Fruit fly (Drosophila melanogaster) whole organism, pupa: ENCODE data around the gene geko.

Experiments used
- CG10348 ChIP-seq: fragments of 200-800 bp; sonication (Bioruptor generic); IDR thresholded peaks from 2 replicates; pipeline ENCODE4 v1.3.6; 2022; ENCODE audit warnings: missing biosample characterization, missing genetic modification characterization
- CG12605 ChIP-seq: fragments of 200-800 bp; sonication (Bioruptor generic); IDR thresholded peaks from 2 replicates; pipeline ENCODE4 v1.3.6; 2022; ENCODE audit warnings: missing biosample characterization, missing genetic modification characterization
- CG13204 ChIP-seq: fragments of 200-800 bp; sonication (Bioruptor generic); optimal IDR thresholded peaks from 2 replicates; lab custom pipeline; 2018; ENCODE audit warnings: missing biosample characterization, mild to moderate bottlenecking, missing genetic modification characterization, moderate library complexity
- CG14655 ChIP-seq: fragments of 200-800 bp; sonication (Bioruptor generic); optimal IDR thresholded peaks from 3 replicates; lab custom pipeline; 2017; ENCODE audit warnings: mild to moderate bottlenecking, missing biosample characterization, missing genetic modification reagents, missing genetic modification characterization
- CG15710 ChIP-seq: fragments of 200-800 bp; sonication (Bioruptor generic); optimal IDR thresholded peaks from 2 replicates; lab custom pipeline; 2018; ENCODE audit warnings: missing biosample characterization, mild to moderate bottlenecking, missing genetic modification characterization, moderate library complexity
- CG17806 ChIP-seq: fragments of 200-800 bp; sonication (Bioruptor generic); optimal IDR thresholded peaks from 2 replicates; lab custom pipeline; 2018; ENCODE audit warnings: missing biosample characterization, mild to moderate bottlenecking, missing genetic modification characterization, moderate library complexity
- CG32121 ChIP-seq: fragments of 200-800 bp; sonication (Bioruptor generic); IDR thresholded peaks from 2 replicates; pipeline ENCODE4 v1.3.6; 2022; ENCODE audit warnings: missing biosample characterization, missing genetic modification characterization
- CG34367 ChIP-seq: fragments of 200-800 bp; sonication (Bioruptor generic); optimal IDR thresholded peaks from 2 replicates; lab custom pipeline; 2018; ENCODE audit warnings: missing biosample characterization, mild to moderate bottlenecking, missing genetic modification characterization
- CG4496 ChIP-seq: fragments of 200-800 bp; sonication (Bioruptor generic); IDR thresholded peaks from 3 replicates; pipeline ENCODE4 v1.3.6; 2022; ENCODE audit warnings: missing biosample characterization, missing genetic modification characterization
- CG8159 ChIP-seq: fragments of 200-800 bp; sonication (Bioruptor generic); optimal IDR thresholded peaks from 3 replicates; lab custom pipeline; 2018; ENCODE audit warnings: missing biosample characterization, mild to moderate bottlenecking, missing genetic modification characterization, moderate library complexity
- CG8301 ChIP-seq: fragments of 200-800 bp; sonication (Bioruptor generic); optimal IDR thresholded peaks from 2 replicates; lab custom pipeline; 2018; ENCODE audit warnings: missing biosample characterization, mild to moderate bottlenecking, missing genetic modification characterization
- CG9948 ChIP-seq: fragments of 200-800 bp; sonication (Bioruptor generic); optimal IDR thresholded peaks from 2 replicates; lab custom pipeline; 2018; ENCODE audit warnings: missing biosample characterization, mild to moderate bottlenecking, missing genetic modification characterization, moderate library complexity
- D1 ChIP-seq: fragments of 200-800 bp; sonication (Bioruptor generic); optimal IDR thresholded peaks from 2 replicates; lab custom pipeline; 2018; ENCODE audit warnings: missing biosample characterization, mild to moderate bottlenecking, missing genetic modification characterization, moderate library complexity
- EcR ChIP-seq: fragments of 200-800 bp; sonication (Bioruptor generic); optimal IDR thresholded peaks from 3 replicates; lab custom pipeline; 2019; ENCODE audit warnings: missing biosample characterization, missing genetic modification characterization, mild to moderate bottlenecking, moderate library complexity, missing genetic modification reagents
- Ets98B ChIP-seq: fragments of 200-800 bp; sonication (Bioruptor generic); IDR thresholded peaks from 2 replicates; pipeline ENCODE4 v1.3.6; 2022; ENCODE audit warnings: missing biosample characterization, missing genetic modification characterization
- Pif1A ChIP-seq: fragments of 200-800 bp; sonication (Bioruptor generic); optimal IDR thresholded peaks from 3 replicates; lab custom pipeline; 2016; ENCODE audit warnings: missing biosample characterization, missing genetic modification characterization
- Pif1B ChIP-seq: fragments of 200-800 bp; sonication (Bioruptor generic); optimal IDR thresholded peaks from 3 replicates; lab custom pipeline; 2016; ENCODE audit warnings: missing biosample characterization, missing genetic modification characterization
- Snoo ChIP-seq: fragments of 200-800 bp; sonication (Bioruptor generic); optimal IDR thresholded peaks from 3 replicates; lab custom pipeline; 2017; ENCODE audit warnings: missing biosample characterization, mild to moderate bottlenecking, missing genetic modification characterization, inconsistent platforms
- gl ChIP-seq: fragments of 200-800 bp; sonication (Bioruptor generic); optimal IDR thresholded peaks from 2 replicates; lab custom pipeline; 2018; ENCODE audit warnings: missing biosample characterization, mild to moderate bottlenecking, missing genetic modification characterization
- rn ChIP-seq: fragments of 200-800 bp; sonication (Bioruptor generic); IDR thresholded peaks from 2 replicates; pipeline ENCODE4 v1.3.6; 2022; ENCODE audit warnings: missing biosample characterization, missing genetic modification characterization

The geko gene

DNA sequence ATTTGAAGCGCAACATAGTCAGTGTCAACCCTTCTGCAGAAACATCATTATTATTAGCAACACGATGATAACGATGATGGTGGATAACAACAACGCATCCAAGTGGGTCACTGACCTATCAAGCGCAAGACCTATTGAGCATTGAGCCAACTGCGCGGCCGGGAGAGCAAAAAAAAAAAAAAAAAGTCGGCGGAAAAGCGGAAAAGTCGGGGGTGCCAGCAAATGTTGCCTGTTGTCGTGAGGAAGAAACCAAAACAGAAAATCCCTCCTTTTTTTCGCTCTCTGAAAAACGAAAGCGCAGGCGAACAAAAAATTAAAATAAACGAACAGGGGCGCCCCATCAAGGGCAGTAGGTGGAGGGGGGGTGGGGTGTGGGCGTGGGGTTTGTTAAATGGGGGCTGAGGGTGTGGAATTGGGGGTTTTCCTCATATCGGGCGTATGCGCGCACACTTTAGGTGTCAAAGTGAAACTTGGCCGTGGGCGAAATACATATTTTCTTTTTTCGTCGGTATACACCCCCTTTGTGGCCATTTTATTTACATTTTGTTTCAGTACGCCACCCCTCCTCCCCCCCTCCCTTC, 52.4 kb downstream of the geko start:
- TF ChIP-seq EcR = peak; percentile 72
- TF ChIP-seq CG34367 (tag; lab: Kevin White, UChicago) = no peak

DNA sequence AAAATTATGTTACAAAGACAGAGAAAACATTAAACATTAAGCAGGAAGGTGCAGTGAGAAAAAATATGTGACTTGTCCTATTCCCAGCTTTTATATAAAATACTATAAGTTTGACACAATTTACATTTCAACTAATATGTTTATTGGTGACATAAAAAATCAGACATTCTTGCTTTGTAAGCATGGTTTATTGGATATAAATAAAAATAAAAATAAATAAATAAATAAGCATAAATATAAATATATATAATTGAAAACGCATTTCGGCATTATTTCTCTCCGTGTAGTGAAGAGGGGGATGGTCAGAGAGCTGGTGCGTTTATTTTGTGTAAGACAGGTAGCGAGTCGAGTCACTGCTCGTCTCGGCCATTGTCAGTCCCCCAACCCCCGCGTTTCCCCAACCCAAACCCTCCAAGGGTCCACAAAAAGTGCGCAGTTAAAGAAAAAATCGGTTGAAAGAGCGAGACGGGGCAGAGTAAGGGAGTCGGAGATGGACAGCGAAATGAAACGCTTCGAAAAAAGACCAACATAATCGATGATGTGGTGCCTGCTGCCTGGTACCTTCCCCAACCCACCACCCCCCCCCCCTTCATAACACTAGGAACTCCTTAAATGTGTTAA, 53.8 kb downstream of the geko start:
- TF ChIP-seq CG34367 (tag; lab: Kevin White, UChicago) (peak; percentile 88), gl (peak; percentile 40), CG9948 (tag; lab: Kevin White, UChicago) (peak; percentile 95), EcR (peak; percentile 70), Pif1B (GFP tag; lab: Kevin White, UChicago) (peak; percentile 76), CG17806 (tag; lab: Kevin White, UChicago) (peak; percentile 94), CG14655 (GFP tag; lab: Kevin White, UChicago) (peak; percentile 76), CG32121 (no peak), CG13204 (GFP tag; lab: Kevin White, UChicago) (peak; percentile 77), CG10348 (GFP tag; lab: Robert Waterston, UW) (no peak), D1 (tag; lab: Kevin White, UChicago) (peak; percentile 96), CG8159 (peak; percentile 97), CG8301 (tag; lab: Kevin White, UChicago) (peak; percentile 45), CG15710 (tag; lab: Kevin White, UChicago) (peak; percentile 95), CG4496 (GFP tag; lab: Robert Waterston, UW) (peak; percentile 20; the same call in 1 of the 3 replicates), rn (GFP tag; lab: Robert Waterston, UW) (no peak), Ets98B (GFP tag; lab: Robert Waterston, UW) (no peak), CG12605 (no peak), Snoo (tag; lab: Kevin White, UChicago) (peak; percentile 94), Pif1A (GFP tag; lab: Kevin White, UChicago) (peak; percentile 45)

DNA sequence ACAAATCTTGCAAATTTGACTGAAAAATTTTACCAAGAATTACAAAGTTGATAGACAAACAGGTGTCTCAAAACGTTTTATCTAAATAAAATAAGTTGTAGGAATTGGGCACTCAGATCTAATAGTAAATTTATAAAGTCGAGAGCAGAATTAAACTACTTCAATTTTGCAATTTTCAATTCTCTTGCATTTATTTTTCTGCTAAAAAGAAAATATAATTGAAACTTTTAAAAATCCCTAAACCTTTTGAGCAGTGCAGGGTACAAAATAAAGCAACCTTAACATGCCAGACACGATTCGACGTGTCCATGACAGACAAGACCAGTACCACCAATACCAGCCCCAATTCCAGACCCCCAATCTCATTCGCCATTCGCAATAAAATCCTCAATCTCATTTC, 54.4 kb downstream of the geko start:
- no peak for TF ChIP-seq CG34367 (tag; lab: Kevin White, UChicago)
- TF ChIP-seq Pif1A (GFP tag; lab: Kevin White, UChicago) = no peak
- peak; percentile 65 for TF ChIP-seq CG8159
- TF ChIP-seq CG15710 (tag; lab: Kevin White, UChicago) = peak; percentile 25
- no peak for TF ChIP-seq Ets98B (GFP tag; lab: Robert Waterston, UW)
- peak; percentile 30 for TF ChIP-seq CG9948 (tag; lab: Kevin White, UChicago)
- TF ChIP-seq CG17806 (tag; lab: Kevin White, UChicago) = peak; percentile 25
- no peak for TF ChIP-seq CG13204 (GFP tag; lab: Kevin White, UChicago)
- no peak for TF ChIP-seq Snoo (tag; lab: Kevin White, UChicago)
- no peak for TF ChIP-seq EcR
- TF ChIP-seq, all 21 proteins: peak for 4

DNA sequence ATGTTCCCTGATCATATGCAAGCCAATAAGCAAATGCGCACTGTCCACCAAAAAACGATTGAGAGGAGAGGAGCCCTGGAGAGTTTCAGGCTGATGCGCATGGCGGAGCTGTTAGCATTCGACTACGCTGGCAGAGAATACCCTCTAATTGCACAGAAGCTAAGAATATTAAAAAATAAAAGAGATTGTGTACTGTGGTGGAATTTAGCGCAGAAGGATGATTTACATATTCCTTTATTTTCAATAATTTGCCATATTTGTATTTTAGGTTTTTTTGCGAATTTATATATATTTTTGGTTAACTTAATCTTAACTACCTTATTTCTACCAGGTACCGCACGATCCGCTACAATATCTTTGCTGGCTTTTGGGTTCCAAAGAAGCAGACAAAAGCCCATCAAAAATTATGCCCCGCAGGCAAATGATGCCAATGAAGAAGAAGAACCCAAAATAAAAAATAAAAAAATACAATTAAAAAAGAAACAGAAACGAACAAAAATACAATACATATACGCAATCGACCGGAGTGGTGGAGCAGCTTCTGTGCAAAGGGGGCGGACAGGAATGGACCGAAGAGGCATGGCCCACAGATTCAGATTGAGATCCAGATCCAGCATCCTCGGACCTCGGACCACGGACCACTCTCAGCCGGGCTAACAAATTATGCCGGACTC, 55.3 kb downstream of the geko start:
- TF ChIP-seq Pif1B (GFP tag; lab: Kevin White, UChicago) (peak; percentile 67), gl (peak; percentile 23), CG17806 (tag; lab: Kevin White, UChicago) (peak; percentile 87), D1 (tag; lab: Kevin White, UChicago) (peak; percentile 40), CG34367 (tag; lab: Kevin White, UChicago) (peak; percentile 75), CG14655 (GFP tag; lab: Kevin White, UChicago) (peak; percentile 77), rn (GFP tag; lab: Robert Waterston, UW) (no peak), CG4496 (GFP tag; lab: Robert Waterston, UW) (no peak), CG9948 (tag; lab: Kevin White, UChicago) (peak; percentile 86), CG8159 (peak; percentile 89), CG13204 (GFP tag; lab: Kevin White, UChicago) (no peak), CG8301 (tag; lab: Kevin White, UChicago) (peak; percentile 38), CG15710 (tag; lab: Kevin White, UChicago) (peak; percentile 84), Snoo (tag; lab: Kevin White, UChicago) (peak; percentile 91), Pif1A (GFP tag; lab: Kevin White, UChicago) (peak; percentile 66)
- TF ChIP-seq, all 21 proteins: peak for 12
